Worm (Caenorhabditis elegans): Measurements from ENCODE around the gene F47D2.11.

- no peak for TF ChIP-seq B0336.3 (GFP tag; IDR thresholded peaks at IDR 0.05)
- no peak for TF ChIP-seq Y53G8AR.9 (GFP tag; conservative IDR thresholded peaks at IDR 0.05)
- no peak for TF ChIP-seq pbrm-1 (GFP tag; IDR thresholded peaks at IDR 0.05)
- no peak for TF ChIP-seq tbx-9 (tag; optimal IDR thresholded peaks at IDR 0.05; ENCODE audit: borderline replicate concordance)
- TF ChIP-seq hmg-1.2 (GFP tag; IDR thresholded peaks at IDR 0.05) = no peak
These were observed 45.9 kb upstream of the F47D2.11 start for ce11 chrV:4341736-4342135.
